Worm (Caenorhabditis elegans): ENCODE results near the gene pqn-71.

ce11 chrV:15423601-15424000, 41.9 kb upstream of the pqn-71 start, which contains the start of gene fbxa-104:
- no peak for TF ChIP-seq pha-4 (tag; optimal IDR thresholded peaks at IDR 0.05)
- no peak for TF ChIP-seq blmp-1 (tag; optimal IDR thresholded peaks at IDR 0.05)
- no peak for TF ChIP-seq unc-39 (tag; optimal IDR thresholded peaks at IDR 0.05)

Measured in whole organism, mixed stage, embryonic.